Worm (Caenorhabditis elegans) whole organism, mixed stage, embryonic: ENCODE measurements around the gene dyn-1.
A peak's percentile ranks its signal among the peaks of the same experiment; 100 is the strongest.

Source experiments
- M03D4.4 ChIP-seq: sonication (generic microtip); optimal IDR thresholded peaks from 2 replicates; lab custom pipeline; 2017; ENCODE audit warnings: mild to moderate bottlenecking, missing genetic modification characterization, missing compliant biosample characterization
- ceh-43 ChIP-seq: fragments of 200-800 bp; sonication (Bioruptor generic); optimal IDR thresholded peaks from 2 replicates; lab custom pipeline; 2018; ENCODE audit warnings: mild to moderate bottlenecking, missing genetic modification characterization, moderate library complexity, missing compliant biosample characterization
- ceh-83 ChIP-seq: fragments of 200-800 bp; sonication (Bioruptor generic); optimal IDR thresholded peaks from 2 replicates; lab custom pipeline; 2018; ENCODE audit warnings: mild to moderate bottlenecking, missing genetic modification characterization, missing compliant biosample characterization
- ces-1 ChIP-seq: fragments of 150-350 bp; optimal IDR thresholded peaks from 2 replicates; lab custom pipeline; 2014; ENCODE audit warnings: missing biosample characterization, missing genetic modification reagents, missing genetic modification characterization
- cnd-1 ChIP-seq: fragments of 200-800 bp; sonication (Bioruptor generic); optimal IDR thresholded peaks from 2 replicates; lab custom pipeline; 2018; ENCODE audit warnings: mild to moderate bottlenecking, missing genetic modification characterization, missing compliant biosample characterization
- drap-1 ChIP-seq: fragments of 200-800 bp; sonication (Bioruptor generic); optimal IDR thresholded peaks from 3 replicates; lab custom pipeline; 2018; ENCODE audit warnings: mild to moderate bottlenecking, missing genetic modification characterization, missing compliant biosample characterization
- elt-1 ChIP-seq: sonication (generic microtip); optimal IDR thresholded peaks from 2 replicates; lab custom pipeline; 2017; ENCODE audit warnings: missing genetic modification characterization, mild to moderate bottlenecking, missing compliant biosample characterization, antibody characterized with exemption, moderate library complexity, borderline replicate concordance; ENCODE audit not compliant: insufficient read depth
- elt-3 ChIP-seq: fragments of 150-350 bp; optimal IDR thresholded peaks from 2 replicates; lab custom pipeline; 2014; ENCODE audit warnings: missing biosample characterization, missing genetic modification characterization
- flh-1 ChIP-seq: fragments of 200-800 bp; sonication (Bioruptor generic); optimal IDR thresholded peaks from 2 replicates; lab custom pipeline; 2018; ENCODE audit warnings: mild to moderate bottlenecking, missing genetic modification characterization, moderate library complexity, missing compliant biosample characterization
- ham-2 ChIP-seq: fragments of 200-800 bp; sonication (Bioruptor generic); optimal IDR thresholded peaks from 2 replicates; lab custom pipeline; 2018; ENCODE audit warnings: mild to moderate bottlenecking, missing genetic modification characterization, missing compliant biosample characterization
- hlh-1 ChIP-seq: fragments of 150-350 bp; optimal IDR thresholded peaks from 2 replicates; lab custom pipeline; 2014; ENCODE audit warnings: missing biosample characterization, missing genetic modification reagents, missing genetic modification characterization
- lin-13 ChIP-seq: fragments of 150-350 bp; optimal IDR thresholded peaks from 2 replicates; lab custom pipeline; 2014; ENCODE audit warnings: missing biosample characterization, missing genetic modification characterization
- lin-32 ChIP-seq: fragments of 200-800 bp; sonication (Bioruptor generic); optimal IDR thresholded peaks from 2 replicates; lab custom pipeline; 2018; ENCODE audit warnings: mild to moderate bottlenecking, missing genetic modification characterization, missing compliant biosample characterization
- lsy-2 ChIP-seq: fragments of 150-350 bp; optimal IDR thresholded peaks from 2 replicates; lab custom pipeline; 2014; ENCODE audit warnings: missing biosample characterization, missing genetic modification characterization
- mab-5 ChIP-seq: fragments of 150-350 bp; optimal IDR thresholded peaks from 2 replicates; lab custom pipeline; 2014; ENCODE audit warnings: missing biosample characterization, missing genetic modification characterization
- mep-1 ChIP-seq: fragments of 150-350 bp; optimal IDR thresholded peaks from 2 replicates; lab custom pipeline; 2017; ENCODE audit warnings: missing biosample characterization, missing genetic modification reagents, missing genetic modification characterization, inconsistent platforms
- mls-2 ChIP-seq: sonication (generic microtip); optimal IDR thresholded peaks from 2 replicates; lab custom pipeline; 2016; ENCODE audit warnings: mild to moderate bottlenecking, missing genetic modification characterization, moderate library complexity, missing compliant biosample characterization
- nhr-12 ChIP-seq: fragments of 150-350 bp; optimal IDR thresholded peaks from 2 replicates; lab custom pipeline; 2014; ENCODE audit warnings: missing biosample characterization, missing genetic modification characterization
- nhr-2 ChIP-seq: fragments of 150-350 bp; optimal IDR thresholded peaks from 2 replicates; lab custom pipeline; 2014; ENCODE audit warnings: missing biosample characterization, missing genetic modification characterization
- nhr-237 ChIP-seq: fragments of 150-350 bp; optimal IDR thresholded peaks from 2 replicates; lab custom pipeline; 2014; ENCODE audit warnings: missing biosample characterization, missing genetic modification characterization
- nhr-28 ChIP-seq: fragments of 150-350 bp; optimal IDR thresholded peaks from 2 replicates; lab custom pipeline; 2014; ENCODE audit warnings: missing biosample characterization, missing genetic modification characterization
- pha-4 ChIP-seq: fragments of 150-350 bp; optimal IDR thresholded peaks from 2 replicates; lab custom pipeline; 2018; ENCODE audit warnings: missing biosample characterization, missing genetic modification reagents, missing genetic modification characterization
- sem-2 ChIP-seq: fragments of 200-800 bp; sonication (Bioruptor generic); optimal IDR thresholded peaks from 2 replicates; lab custom pipeline; 2018; ENCODE audit warnings: mild to moderate bottlenecking, missing genetic modification characterization, missing compliant biosample characterization
- snpc-4 ChIP-seq: fragments of 150-350 bp; optimal IDR thresholded peaks from 2 replicates; lab custom pipeline; 2014; ENCODE audit warnings: missing biosample characterization, missing genetic modification characterization
- sptf-1 ChIP-seq: sonication (generic microtip); optimal IDR thresholded peaks from 2 replicates; lab custom pipeline; 2017; ENCODE audit warnings: mild to moderate bottlenecking, missing genetic modification characterization, moderate library complexity, missing compliant biosample characterization
- unc-120 ChIP-seq: sonication (generic microtip); optimal IDR thresholded peaks from 2 replicates; lab custom pipeline; 2017; ENCODE audit warnings: missing genetic modification characterization, missing compliant biosample characterization; ENCODE audit not compliant: poor library complexity, severe bottlenecking
- unc-39 ChIP-seq: fragments of 150-350 bp; optimal IDR thresholded peaks from 2 replicates; lab custom pipeline; 2014; ENCODE audit warnings: missing biosample characterization, missing genetic modification characterization
- unc-62 ChIP-seq: fragments of 150-350 bp; optimal IDR thresholded peaks from 2 replicates; lab custom pipeline; 2014; ENCODE audit warnings: missing biosample characterization, missing genetic modification reagents, missing genetic modification characterization
- zip-8 ChIP-seq: fragments of 150-350 bp; optimal IDR thresholded peaks from 2 replicates; lab custom pipeline; 2014; ENCODE audit warnings: missing biosample characterization, missing genetic modification characterization
- ztf-11 ChIP-seq: fragments of 150-350 bp; optimal IDR thresholded peaks from 2 replicates; lab custom pipeline; 2014; ENCODE audit warnings: missing biosample characterization, missing genetic modification characterization

The dyn-1 gene

ce11 chrX:15585144-15585543 lies 16.5 kb downstream of the dyn-1 start:
- TF ChIP-seq unc-39 (tag; lab: Kevin White, UChicago): no peak
- no peak for TF ChIP-seq flh-1 (GFP tag; lab: Kevin White, UChicago)
- TF ChIP-seq ham-2: no peak
- no peak for TF ChIP-seq M03D4.4 (tag; lab: Kevin White, UChicago)
- no peak for TF ChIP-seq mep-1 (tag; lab: Kevin White, UChicago)
- TF ChIP-seq ceh-43 (GFP tag; lab: Kevin White, UChicago): no peak
- TF ChIP-seq sptf-1 (tag; lab: Kevin White, UChicago): no peak
- TF ChIP-seq cnd-1 (tag; lab: Kevin White, UChicago): no peak
- TF ChIP-seq elt-3 (tag; lab: Kevin White, UChicago): no peak
- no peak for TF ChIP-seq snpc-4
- TF ChIP-seq lin-32 (GFP tag; lab: Kevin White, UChicago): no peak
- TF ChIP-seq unc-62: no peak
- TF ChIP-seq nhr-12: no peak
- no peak for TF ChIP-seq nhr-28 (tag; lab: Kevin White, UChicago)
- no peak for TF ChIP-seq zip-8 (tag; lab: Kevin White, UChicago)
- no peak for TF ChIP-seq unc-120
- TF ChIP-seq sem-2: no peak
- TF ChIP-seq hlh-1 (tag; lab: Kevin White, UChicago): no peak
- no peak for TF ChIP-seq drap-1 (GFP tag; lab: Kevin White, UChicago)

ce11 chrX:15586192-15586591 lies 17.5 kb downstream of the dyn-1 start:
- TF ChIP-seq ceh-83 (no peak), unc-39 (tag; lab: Kevin White, UChicago) (no peak), M03D4.4 (tag; lab: Kevin White, UChicago) (no peak), ztf-11 (tag; lab: Kevin White, UChicago) (no peak), unc-120 (no peak), ces-1 (no peak), mls-2 (no peak), cnd-1 (tag; lab: Kevin White, UChicago) (no peak), mab-5 (tag; lab: Kevin White, UChicago) (no peak), sem-2 (no peak), ham-2 (no peak), elt-1 (tag; lab: Kevin White, UChicago) (no peak), nhr-2 (no peak), pha-4 (tag; lab: Kevin White, UChicago) (no peak), lin-32 (GFP tag; lab: Kevin White, UChicago) (no peak), lin-13 (tag; lab: Kevin White, UChicago) (no peak)

ce11 chrX:15590347-15590928 lies 21.7 kb downstream of the dyn-1 start, which contains the start of gene gas-1:
gas-1 (minus strand) TSS chrX:15590397.
- TF ChIP-seq nhr-237 (tag; lab: Kevin White, UChicago) (peak; percentile 17), lin-13 (tag; lab: Kevin White, UChicago) (peak; percentile 4), zip-8 (tag; lab: Kevin White, UChicago) (no peak), mep-1 (tag; lab: Kevin White, UChicago) (peak; percentile 26)

ce11 chrX:15591068-15591467 lies 22.4 kb downstream of the dyn-1 start, which contains the start of gene usp-33:
usp-33 (plus strand) TSS chrX:15591368.
- no peak for TF ChIP-seq flh-1 (GFP tag; lab: Kevin White, UChicago)
- no peak for TF ChIP-seq ceh-43 (GFP tag; lab: Kevin White, UChicago)
- TF ChIP-seq ztf-11 (tag; lab: Kevin White, UChicago): no peak
- no peak for TF ChIP-seq M03D4.4 (tag; lab: Kevin White, UChicago)
- no peak for TF ChIP-seq sptf-1 (tag; lab: Kevin White, UChicago)
- no peak for TF ChIP-seq hlh-1 (tag; lab: Kevin White, UChicago)
- no peak for TF ChIP-seq ces-1
- no peak for TF ChIP-seq unc-39 (tag; lab: Kevin White, UChicago)
- TF ChIP-seq nhr-28 (tag; lab: Kevin White, UChicago): no peak

- TF ChIP-seq lsy-2 (tag; lab: Kevin White, UChicago) (no peak), elt-1 (tag; lab: Kevin White, UChicago) (no peak), mab-5 (tag; lab: Kevin White, UChicago) (no peak)
Observed at ce11 chrX:15593366-15593765, 24.7 kb downstream of the dyn-1 start.
